Worm (Caenorhabditis elegans): ENCODE results near the gene unc-32.

Gene unc-32

DNA sequence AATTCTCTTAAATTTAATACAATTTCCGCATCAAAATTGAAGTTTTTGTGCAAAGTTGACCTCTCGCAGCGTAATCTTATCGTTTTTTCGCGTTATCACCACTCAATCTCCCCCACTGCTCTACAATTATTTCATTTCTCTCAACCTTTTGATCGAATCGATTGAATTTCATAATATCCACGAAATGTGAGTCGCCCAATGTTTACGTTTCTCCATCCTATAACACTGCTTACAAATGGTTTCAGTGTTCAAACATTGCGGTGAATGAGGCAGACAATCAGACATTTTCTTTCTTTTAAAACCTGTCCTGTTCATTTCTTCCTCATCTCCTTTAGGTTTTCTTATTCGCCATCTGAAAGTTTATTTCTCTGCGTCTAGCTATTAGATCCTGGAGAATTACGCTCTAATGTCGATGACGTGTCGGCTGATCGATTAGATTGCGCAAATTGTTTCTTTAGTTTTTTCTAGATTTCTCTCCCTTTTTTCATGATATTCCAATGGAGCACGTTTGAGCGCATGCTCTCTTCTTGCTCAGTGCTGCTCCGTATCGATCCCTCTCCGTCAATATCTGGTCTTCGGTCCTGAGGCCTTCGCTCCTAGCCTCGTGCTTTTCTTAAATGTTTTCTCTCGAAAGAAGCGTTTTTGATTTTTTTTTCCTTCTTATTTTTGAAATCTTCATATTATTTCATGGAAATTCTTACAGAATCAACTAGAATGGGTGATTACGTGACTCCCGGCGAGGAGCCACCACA lies at the start of gene unc-32:
unc-32 (plus strand) TSS at position 702 of the 752 bp plus-strand sequence.
- peak; percentile 11 for TF ChIP-seq mdl-1 (tag; optimal IDR thresholded peaks at IDR 0.05)
- TF ChIP-seq aly-2 (tag; optimal IDR thresholded peaks at IDR 0.05): no peak
- TF ChIP-seq sea-2 (GFP tag; optimal IDR thresholded peaks at IDR 0.05): peak; percentile 44
- TF ChIP-seq elt-1 (tag; optimal IDR thresholded peaks at IDR 0.05): no peak
- TF ChIP-seq ceh-28 (tag; optimal IDR thresholded peaks at IDR 0.05): peak; percentile 49
- TF ChIP-seq snpc-4 (tag; optimal IDR thresholded peaks at IDR 0.05): no peak
- no peak for TF ChIP-seq ztf-4 (tag; optimal IDR thresholded peaks at IDR 0.05)
- TF ChIP-seq nhr-43 (tag; optimal IDR thresholded peaks at IDR 0.05; ENCODE audit: poor library complexity, severe bottlenecking): no peak
- TF ChIP-seq egl-27 (tag; optimal IDR thresholded peaks at IDR 0.05): no peak
- TF ChIP-seq elt-2 (tag; optimal IDR thresholded peaks at IDR 0.05): peak; percentile 33
- peak; percentile 54 for TF ChIP-seq fkh-10 (GFP tag; optimal IDR thresholded peaks at IDR 0.05)
- TF ChIP-seq nfya-1 (tag; optimal IDR thresholded peaks at IDR 0.05; ENCODE audit: insufficient read depth): peak; percentile 79
- peak; percentile 50 for TF ChIP-seq hmg-11 (tag; optimal IDR thresholded peaks at IDR 0.05)
- no peak for TF ChIP-seq nhr-67 (tag; optimal IDR thresholded peaks at IDR 0.05)
- no peak for TF ChIP-seq unc-39 (tag; optimal IDR thresholded peaks at IDR 0.05)
- peak; percentile 80 for TF ChIP-seq lin-39 (tag; optimal IDR thresholded peaks at IDR 0.05)
- no peak for TF ChIP-seq zag-1 (tag; optimal IDR thresholded peaks at IDR 0.05)
- TF ChIP-seq fkh-2 (tag; optimal IDR thresholded peaks at IDR 0.05): no peak
- TF ChIP-seq pha-4 (tag; optimal IDR thresholded peaks at IDR 0.05): peak; percentile 85
- peak; percentile 19 for TF ChIP-seq nhr-25 (tag; optimal IDR thresholded peaks at IDR 0.05)
- peak; percentile 79 for TF ChIP-seq lin-15B (tag; optimal IDR thresholded peaks at IDR 0.05)
- TF ChIP-seq fos-1 (tag; optimal IDR thresholded peaks at IDR 0.05): no peak
- TF ChIP-seq unc-62 (GFP tag; optimal IDR thresholded peaks at IDR 0.05): no peak
- no peak for TF ChIP-seq jun-1 (tag; optimal IDR thresholded peaks at IDR 0.05)
- TF ChIP-seq pqm-1 (tag; optimal IDR thresholded peaks at IDR 0.05): no peak

ce11 chrIII:8858482-8858881 lies 46.9 kb upstream of the unc-32 start:
- TF ChIP-seq egl-27 (tag; optimal IDR thresholded peaks at IDR 0.05) (no peak), skn-1 (tag; optimal IDR thresholded peaks at IDR 0.05) (no peak), tbx-2 (tag; optimal IDR thresholded peaks at IDR 0.05) (no peak), nhr-67 (tag; optimal IDR thresholded peaks at IDR 0.05) (no peak), ceh-16 (tag; optimal IDR thresholded peaks at IDR 0.05) (no peak), pha-4 (tag; optimal IDR thresholded peaks at IDR 0.05) (no peak)

DNA sequence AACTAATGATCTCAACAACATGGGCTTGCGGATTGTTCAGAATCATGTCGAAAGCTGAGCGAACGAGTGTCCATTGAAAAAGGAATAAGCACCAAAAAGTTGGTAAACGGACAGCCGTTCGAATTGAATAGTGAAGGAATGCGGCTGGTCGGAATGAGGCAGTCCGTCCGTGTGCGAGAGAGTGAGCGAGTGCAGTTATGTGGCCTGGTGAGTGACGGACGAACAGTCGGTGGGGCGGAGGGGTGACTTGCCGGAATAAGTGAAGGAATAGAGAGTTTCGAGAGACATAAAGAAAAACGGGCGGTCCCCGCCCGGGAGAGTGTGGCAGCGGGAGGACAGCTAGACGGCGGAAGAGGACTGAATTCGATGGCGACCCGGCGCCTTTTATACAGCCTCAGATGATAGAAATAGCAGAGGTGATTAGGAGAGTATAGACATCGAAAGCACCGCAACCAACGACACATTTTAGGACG lies 40.1 kb upstream of the unc-32 start:
- TF ChIP-seq sea-2 (GFP tag; optimal IDR thresholded peaks at IDR 0.05) (no peak), tbx-2 (tag; optimal IDR thresholded peaks at IDR 0.05) (peak; percentile 25), lin-39 (tag; optimal IDR thresholded peaks at IDR 0.05) (no peak), nhr-23 (tag; optimal IDR thresholded peaks at IDR 0.05) (peak; percentile 57), ztf-11 (tag; optimal IDR thresholded peaks at IDR 0.05) (no peak), jun-1 (tag; optimal IDR thresholded peaks at IDR 0.05) (peak; percentile 74), R02D3.7 (tag; optimal IDR thresholded peaks at IDR 0.05) (peak; percentile 33), ceh-82 (tag; optimal IDR thresholded peaks at IDR 0.05) (no peak), ztf-4 (tag; optimal IDR thresholded peaks at IDR 0.05) (peak; percentile 8), elt-2 (tag; optimal IDR thresholded peaks at IDR 0.05) (peak; percentile 84), nhr-77 (tag; optimal IDR thresholded peaks at IDR 0.05) (no peak), lsy-12 (tag; optimal IDR thresholded peaks at IDR 0.05) (peak; percentile 72), nhr-237 (tag; optimal IDR thresholded peaks at IDR 0.05) (no peak), nhr-28 (tag; optimal IDR thresholded peaks at IDR 0.05) (no peak), snpc-4 (tag; optimal IDR thresholded peaks at IDR 0.05) (peak; percentile 46), mml-1 (tag; optimal IDR thresholded peaks at IDR 0.05) (no peak), nhr-43 (tag; optimal IDR thresholded peaks at IDR 0.05; ENCODE audit: poor library complexity, severe bottlenecking) (no peak), fkh-2 (tag; optimal IDR thresholded peaks at IDR 0.05) (no peak), nfya-1 (tag; optimal IDR thresholded peaks at IDR 0.05; ENCODE audit: insufficient read depth) (peak; percentile 53), ceh-9 (tag; optimal IDR thresholded peaks at IDR 0.05) (no peak), egl-27 (tag; optimal IDR thresholded peaks at IDR 0.05) (no peak), unc-39 (tag; optimal IDR thresholded peaks at IDR 0.05) (no peak), hmg-11 (tag; optimal IDR thresholded peaks at IDR 0.05) (peak; percentile 63), ceh-28 (tag; optimal IDR thresholded peaks at IDR 0.05) (peak; percentile 34), pqm-1 (tag; optimal IDR thresholded peaks at IDR 0.05) (peak; percentile 67), fkh-10 (GFP tag; optimal IDR thresholded peaks at IDR 0.05) (no peak), ama-1 (optimal IDR thresholded peaks at IDR 0.05) (peak; percentile 99), nhr-25 (tag; optimal IDR thresholded peaks at IDR 0.05) (peak; percentile 75), eor-1 (tag; optimal IDR thresholded peaks at IDR 0.05) (no peak), mdl-1 (tag; optimal IDR thresholded peaks at IDR 0.05) (no peak), daf-12 (tag; optimal IDR thresholded peaks at IDR 0.05) (no peak), egl-5 (tag; optimal IDR thresholded peaks at IDR 0.05) (peak; percentile 16), lin-15B (tag; optimal IDR thresholded peaks at IDR 0.05) (peak; percentile 56), fos-1 (tag; optimal IDR thresholded peaks at IDR 0.05) (peak; percentile 71)
